Comparison of ENCODE assay signal across 4 fruit fly cellular contexts in genomic region chr3L:3337345-3337928, dm6.
TF ChIP-seq lines count a peak whose summit lies in the region.

No protein-coding gene starts in this region.

- no peak for TF ChIP-seq CTCF in whole organism, embryonic (GFP tag; optimal IDR thresholded peaks at IDR 0.05; lab: Kevin White, UChicago)

TF ChIP-seq in whole organism, embryonic, 481 proteins besides CTCF, POLR2A, EP300 and RAD21:
- TF ChIP-seq CG16779 (GFP tag; IDR thresholded peaks at IDR 0.05; lab: Robert Waterston, UW): no peak
- TF ChIP-seq twi (tag; optimal IDR thresholded peaks at IDR 0.05; lab: Kevin White, UChicago): no peak
- TF ChIP-seq fu2 (GFP tag; optimal IDR thresholded peaks at IDR 0.05; lab: Kevin White, UChicago): no peak
- peak; percentile 9 for TF ChIP-seq Med (GFP tag; lab: Kevin White, UChicago)
- no peak for TF ChIP-seq ase (GFP tag; IDR thresholded peaks at IDR 0.05; lab: Robert Waterston, UW)
- no peak for TF ChIP-seq zen2 (GFP tag; IDR thresholded peaks at IDR 0.05; lab: Robert Waterston, UW; ENCODE audit: partially characterized antibody)
- peak; percentile 4 for TF ChIP-seq cad (GFP tag; optimal IDR thresholded peaks at IDR 0.05; lab: Kevin White, UChicago)
- no peak for TF ChIP-seq CG7357 (GFP tag; IDR thresholded peaks at IDR 0.05; lab: Robert Waterston, UW)
- TF ChIP-seq CG4282 (GFP tag; optimal IDR thresholded peaks at IDR 0.05; lab: Kevin White, UChicago): no peak
- TF ChIP-seq CG14965 (GFP tag; optimal IDR thresholded peaks at IDR 0.05; lab: Kevin White, UChicago; ENCODE audit: borderline replicate concordance): no peak
- TF ChIP-seq Adf1 (GFP tag; IDR thresholded peaks at IDR 0.05; lab: Robert Waterston, UW): no peak
- TF ChIP-seq cg (GFP tag; optimal IDR thresholded peaks at IDR 0.05; lab: Kevin White, UChicago): peak; percentile 54
- no peak for TF ChIP-seq CG2199 (GFP tag; IDR thresholded peaks at IDR 0.05; lab: Robert Waterston, UW)
- TF ChIP-seq D (optimal IDR thresholded peaks at IDR 0.05; lab: Kevin White, UChicago): no peak
- no peak for TF ChIP-seq D (GFP tag; optimal IDR thresholded peaks at IDR 0.05; lab: Kevin White, UChicago)
- 0 out of 2 replicates have a peak, but pooled peaks have one; percentile 50 for TF ChIP-seq chm (GFP tag; IDR thresholded peaks at IDR 0.05; lab: Robert Waterston, UW)
- TF ChIP-seq Dfd (GFP tag; optimal IDR thresholded peaks at IDR 0.05; lab: Kevin White, UChicago): no peak
- TF ChIP-seq CG18619 (GFP tag; optimal IDR thresholded peaks at IDR 0.05; lab: Kevin White, UChicago): no peak
- no peak for TF ChIP-seq al (GFP tag; IDR thresholded peaks at IDR 0.05; lab: Robert Waterston, UW)
- peak; percentile 69 for TF ChIP-seq Ets65A (GFP tag; lab: Kevin White, UChicago)
- no peak for TF ChIP-seq GATAe (GFP tag; conservative IDR thresholded peaks at IDR 0.05; lab: Robert Waterston, UW)
- no peak for TF ChIP-seq Poxn (GFP tag; IDR thresholded peaks at IDR 0.05; lab: Robert Waterston, UW)
- TF ChIP-seq psq (GFP tag; optimal IDR thresholded peaks at IDR 0.05; lab: Kevin White, UChicago): peak; percentile 88
- no peak for TF ChIP-seq Hmx (GFP tag; optimal IDR thresholded peaks at IDR 0.05; lab: Kevin White, UChicago)

TF ChIP-seq in whole organism, prepupa, 60 proteins besides CTCF, POLR2A, EP300 and RAD21:
- peak; percentile 22 for TF ChIP-seq vri (GFP tag; optimal IDR thresholded peaks at IDR 0.05; lab: Kevin White, UChicago)
- TF ChIP-seq CG6163 (GFP tag; IDR thresholded peaks at IDR 0.05; lab: Robert Waterston, UW): no peak

TF ChIP-seq in whole organism, pupa, 21 proteins besides CTCF, POLR2A, EP300 and RAD21:
- TF ChIP-seq Pif1B (GFP tag; optimal IDR thresholded peaks at IDR 0.05; lab: Kevin White, UChicago) (no peak), Ets98B (GFP tag; IDR thresholded peaks at IDR 0.05; lab: Robert Waterston, UW) (no peak), CG15710 (tag; optimal IDR thresholded peaks at IDR 0.05; lab: Kevin White, UChicago) (no peak), fd96Ca (GFP tag; IDR thresholded peaks at IDR 0.05; lab: Robert Waterston, UW) (no peak), Snoo (tag; optimal IDR thresholded peaks at IDR 0.05; lab: Kevin White, UChicago) (no peak), EcR (GFP tag; optimal IDR thresholded peaks at IDR 0.05; lab: Kevin White, UChicago) (peak; percentile 17), CG32121 (GFP tag; IDR thresholded peaks at IDR 0.05; lab: Robert Waterston, UW) (no peak), gl (tag; optimal IDR thresholded peaks at IDR 0.05; lab: Kevin White, UChicago) (no peak), CG9948 (tag; optimal IDR thresholded peaks at IDR 0.05; lab: Kevin White, UChicago) (no peak)

TF ChIP-seq in whole organism, wandering third instar larva, 38 proteins besides CTCF, POLR2A, EP300 and RAD21:
- TF ChIP-seq Vsx2 (GFP tag; optimal IDR thresholded peaks at IDR 0.05; lab: Kevin White, UChicago; ENCODE audit: partially characterized antibody) (peak; percentile 29), psq (GFP tag; optimal IDR thresholded peaks at IDR 0.05; lab: Kevin White, UChicago) (peak; percentile 99), dmrt93B (GFP tag; optimal IDR thresholded peaks at IDR 0.05; lab: Kevin White, UChicago) (no peak)
